Worm (Caenorhabditis elegans) whole organism, L3 larva: Measurements from ENCODE around the gene D1005.5.

ENCODE experiments used
- ZK546.5 ChIP-seq: sonication (generic microtip); optimal IDR thresholded peaks from 2 replicates; lab custom pipeline; 2017; ENCODE audit warnings: missing biosample characterization, missing genetic modification characterization
- aly-2 ChIP-seq: fragments of 150-350 bp; optimal IDR thresholded peaks from 2 replicates; lab custom pipeline; 2014; ENCODE audit warnings: missing biosample characterization, missing genetic modification characterization
- ama-1 ChIP-seq: fragments of 150-350 bp; optimal IDR thresholded peaks from 2 replicates; lab custom pipeline; 2018
- egl-27 ChIP-seq: sonication (generic microtip); optimal IDR thresholded peaks from 4 replicates; lab custom pipeline; 2017; ENCODE audit warnings: missing biosample characterization, missing genetic modification reagents, missing genetic modification characterization
- elt-2 ChIP-seq: sonication (generic microtip); optimal IDR thresholded peaks from 2 replicates; lab custom pipeline; 2016; ENCODE audit warnings: missing genetic modification reagents, mild to moderate bottlenecking, missing genetic modification characterization, missing compliant biosample characterization
- elt-3 ChIP-seq, 3 experiments: fragments of 150-350 bp in 1 of 3; sonication (generic microtip) in 2 of 3; optimal IDR thresholded peaks; 2 replicates in 2 of 3; 4 replicates in 1 of 3; lab custom pipeline; 2014 to 2017; ENCODE audit warnings: missing biosample characterization in 3 of 3, missing genetic modification characterization in 3 of 3
- fkh-2 ChIP-seq: fragments of 150-350 bp; optimal IDR thresholded peaks from 2 replicates; lab custom pipeline; 2014; ENCODE audit warnings: missing biosample characterization, missing genetic modification reagents, missing genetic modification characterization
- jun-1 ChIP-seq: fragments of 150-350 bp; optimal IDR thresholded peaks from 2 replicates; lab custom pipeline; 2014; ENCODE audit warnings: missing biosample characterization, missing genetic modification reagents, missing genetic modification characterization
- lin-15B ChIP-seq: fragments of 150-350 bp; optimal IDR thresholded peaks from 2 replicates; lab custom pipeline; 2014; ENCODE audit warnings: missing biosample characterization, missing genetic modification characterization
- mdl-1 ChIP-seq: fragments of 150-350 bp; optimal IDR thresholded peaks from 2 replicates; lab custom pipeline; 2014; ENCODE audit warnings: missing biosample characterization, missing genetic modification characterization
- nhr-28 ChIP-seq: fragments of 150-350 bp; optimal IDR thresholded peaks from 2 replicates; lab custom pipeline; 2014; ENCODE audit warnings: missing biosample characterization, missing genetic modification characterization
- pha-4 ChIP-seq: fragments of 150-350 bp; optimal IDR thresholded peaks from 2 replicates; lab custom pipeline; 2014; ENCODE audit warnings: missing biosample characterization, missing genetic modification reagents, missing genetic modification characterization
- unc-62 ChIP-seq: fragments of 150-350 bp; sonication (generic microtip); optimal IDR thresholded peaks from 4 replicates; lab custom pipeline; 2014; ENCODE audit warnings: missing biosample characterization, missing genetic modification reagents, missing genetic modification characterization
- ztf-4 ChIP-seq: fragments of 150-350 bp; optimal IDR thresholded peaks from 2 replicates; lab custom pipeline; 2014; ENCODE audit warnings: missing biosample characterization, missing genetic modification characterization

- TF ChIP-seq aly-2 (tag; lab: Kevin White, UChicago), result no peak
- TF ChIP-seq ama-1 (lab: Kevin White, UChicago), result no peak
- TF ChIP-seq nhr-28 (tag; lab: Kevin White, UChicago), result no peak
- no peak for TF ChIP-seq elt-3 (tag; optimal IDR thresholded peaks at IDR 0.05; lab: Kevin White, UChicago)
- TF ChIP-seq ztf-4 (tag; lab: Kevin White, UChicago), result no peak
- no peak for TF ChIP-seq mdl-1 (tag; lab: Kevin White, UChicago)
- TF ChIP-seq fkh-2 (tag; lab: Kevin White, UChicago), result no peak
- TF ChIP-seq elt-2, result no peak
- TF ChIP-seq jun-1 (tag; lab: Kevin White, UChicago), result no peak
- peak; percentile 5 for TF ChIP-seq lin-15B
- no peak for TF ChIP-seq egl-27
- TF ChIP-seq ZK546.5 (tag; lab: Kevin White, UChicago), result no peak
- no peak for TF ChIP-seq unc-62
- TF ChIP-seq pha-4 (tag; lab: Kevin White, UChicago), result no peak
Measured at ce11 chrX:1522068-1522467, 49.3 kb upstream of the D1005.5 start.
